Worm (Caenorhabditis elegans) whole organism, early embryonic: ENCODE data around the gene F52E1.2.

Experiments used
- F13C5.2 ChIP-seq: sonication (generic microtip); optimal IDR thresholded peaks from 2 replicates; lab custom pipeline; 2017; ENCODE audit warnings: mild to moderate bottlenecking, missing genetic modification characterization, inconsistent platforms, missing compliant biosample characterization
- ama-1 ChIP-seq: fragments of 150-350 bp; optimal IDR thresholded peaks from 2 replicates; lab custom pipeline; 2014
- ets-7 ChIP-seq: sonication (generic microtip); optimal IDR thresholded peaks from 2 replicates; lab custom pipeline; 2016; ENCODE audit warnings: missing genotype, missing genetic modification characterization, missing compliant biosample characterization
- flt-1 ChIP-seq: fragments of 200-800 bp; sonication (Bioruptor generic); IDR thresholded peaks from 2 replicates; pipeline ENCODE4 v1.3.6; 2022; ENCODE audit warnings: missing genetic modification characterization, missing compliant biosample characterization
- pes-1 ChIP-seq: fragments of 200-800 bp; sonication (Bioruptor generic); IDR thresholded peaks from 2 replicates; pipeline ENCODE4 v1.3.6; 2022; ENCODE audit warnings: missing genetic modification reagents, missing genetic modification characterization, missing compliant biosample characterization
- tra-4 ChIP-seq: sonication (generic microtip); optimal IDR thresholded peaks from 2 replicates; lab custom pipeline; 2017; ENCODE audit warnings: missing genetic modification characterization, missing compliant biosample characterization

DNA sequence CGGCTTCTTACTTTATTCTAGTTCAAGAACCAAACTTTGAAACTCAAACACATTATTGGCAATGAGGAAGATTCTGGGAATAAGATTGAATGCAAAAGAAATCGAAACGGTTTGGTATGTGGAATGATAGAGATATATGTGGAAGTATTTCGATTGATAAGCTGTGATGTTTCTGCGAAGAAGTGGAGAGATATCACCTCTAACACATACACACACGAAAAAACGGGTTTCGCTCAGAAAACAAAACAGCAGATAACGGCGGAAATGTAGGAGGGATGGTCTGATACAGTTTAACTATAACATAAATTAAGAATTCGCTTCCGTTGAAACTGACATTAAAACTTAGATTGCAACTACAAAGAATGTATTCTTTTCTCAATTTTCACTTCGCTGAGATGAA is 9.1 kb upstream of the F52E1.2 start:
- TF ChIP-seq flt-1 (GFP tag; lab: Robert Waterston, UW) (no peak), F13C5.2 (no peak), tra-4 (tag; lab: Kevin White, UChicago) (no peak), ets-7 (tag; lab: Kevin White, UChicago) (no peak), ama-1 (lab: Kevin White, UChicago) (no peak), pes-1 (no peak)
